Fruit fly (Drosophila melanogaster) whole organism, embryonic: ENCODE results near the gene Cdk1.

Experiments used
- Adf1 ChIP-seq: fragments of 200-800 bp; sonication (Bioruptor generic); IDR thresholded peaks from 2 replicates; pipeline ENCODE4 v1.3.6; 2022; ENCODE audit warnings: missing biosample characterization, missing genetic modification characterization
- Antp ChIP-seq: fragments of 200-800 bp; sonication (Bioruptor generic); optimal IDR thresholded peaks from 3 replicates; lab custom pipeline; 2016; ENCODE audit warnings: missing biosample characterization, missing genetic modification characterization
- BEAF-32 ChIP-seq: fragments of 200-800 bp; sonication (Bioruptor generic); optimal IDR thresholded peaks from 3 replicates; lab custom pipeline; 2017; ENCODE audit warnings: missing biosample characterization, missing genetic modification characterization, mild to moderate bottlenecking, moderate library complexity, missing genetic modification reagents
- CG10462 ChIP-seq: fragments of 200-800 bp; sonication (Bioruptor generic); optimal IDR thresholded peaks from 2 replicates; lab custom pipeline; 2016; ENCODE audit warnings: missing biosample characterization, missing genetic modification characterization
- CG10959 ChIP-seq: fragments of 200-800 bp; sonication (Bioruptor generic); IDR thresholded peaks from 2 replicates; pipeline ENCODE4 v1.3.6; 2022; ENCODE audit warnings: missing biosample characterization, missing genetic modification characterization
- CG12659 ChIP-seq: fragments of 200-800 bp; sonication (Bioruptor generic); optimal IDR thresholded peaks from 3 replicates; lab custom pipeline; 2017; ENCODE audit warnings: mild to moderate bottlenecking, missing biosample characterization, missing genetic modification reagents, missing genetic modification characterization
- CG12769 ChIP-seq: fragments of 200-800 bp; sonication (Bioruptor generic); optimal IDR thresholded peaks from 2 replicates; lab custom pipeline; 2019; ENCODE audit warnings: missing biosample characterization, mild to moderate bottlenecking, missing genetic modification characterization, moderate library complexity
- CG14050 ChIP-seq: fragments of 200-800 bp; sonication (Bioruptor generic); IDR thresholded peaks from 3 replicates; pipeline ENCODE4 v1.3.6; 2022; ENCODE audit warnings: missing biosample characterization, missing genetic modification characterization
- CG1602 ChIP-seq: fragments of 200-800 bp; sonication (Bioruptor generic); optimal IDR thresholded peaks from 3 replicates; lab custom pipeline; 2016; ENCODE audit warnings: missing biosample characterization, missing genetic modification characterization
- CG17186 ChIP-seq: fragments of 200-800 bp; sonication (Bioruptor generic); optimal IDR thresholded peaks from 3 replicates; lab custom pipeline; 2017; ENCODE audit warnings: missing biosample characterization, missing genetic modification reagents, missing genetic modification characterization
- CG17328 ChIP-seq: fragments of 200-800 bp; sonication (Bioruptor generic); IDR thresholded peaks from 2 replicates; pipeline ENCODE4 v1.3.6; 2022; ENCODE audit warnings: missing biosample characterization, missing genetic modification characterization
- CG18764 ChIP-seq: fragments of 200-800 bp; sonication (Bioruptor generic); optimal IDR thresholded peaks from 3 replicates; lab custom pipeline; 2016; ENCODE audit warnings: missing biosample characterization, missing genetic modification characterization
- CG2120 ChIP-seq: fragments of 200-800 bp; sonication (Bioruptor generic); optimal IDR thresholded peaks from 3 replicates; lab custom pipeline; 2016; ENCODE audit warnings: missing biosample characterization, missing genetic modification characterization
- CG3847 ChIP-seq: fragments of 200-800 bp; sonication (Bioruptor generic); IDR thresholded peaks from 2 replicates; pipeline ENCODE4 v1.3.6; 2022; ENCODE audit warnings: missing biosample characterization, missing genetic modification characterization
- CG4328 ChIP-seq: fragments of 200-800 bp; sonication (Bioruptor generic); optimal IDR thresholded peaks from 3 replicates; lab custom pipeline; 2017; ENCODE audit warnings: missing biosample characterization, missing genetic modification reagents, missing genetic modification characterization
- CG4360 ChIP-seq: fragments of 200-800 bp; sonication (Bioruptor generic); IDR thresholded peaks from 2 replicates; pipeline ENCODE4 v1.3.6; 2022; ENCODE audit warnings: missing biosample characterization, missing genetic modification characterization
- CG6175 ChIP-seq: fragments of 200-800 bp; sonication (Bioruptor generic); IDR thresholded peaks from 3 replicates; pipeline ENCODE4 v1.3.6; 2022; ENCODE audit warnings: missing biosample characterization, missing genetic modification characterization
- CG6654 ChIP-seq: fragments of 200-800 bp; sonication (Bioruptor generic); optimal IDR thresholded peaks from 2 replicates; lab custom pipeline; 2017; ENCODE audit warnings: missing biosample characterization, mild to moderate bottlenecking, missing genetic modification characterization
- CG7987 ChIP-seq: fragments of 200-800 bp; sonication (Bioruptor generic); optimal IDR thresholded peaks from 2 replicates; lab custom pipeline; 2018; ENCODE audit warnings: missing biosample characterization, mild to moderate bottlenecking, missing genetic modification characterization, moderate library complexity
- CG8290 ChIP-seq, 3 experiments: fragments of 200-800 bp; sonication (Bioruptor generic); optimal IDR thresholded peaks; 2 replicates each; lab custom pipeline; 2016 to 2019; ENCODE audit warnings: missing biosample characterization in 3 of 3, missing genetic modification characterization in 3 of 3, mild to moderate bottlenecking in 2 of 3, moderate library complexity in 1 of 3
- CG9437 ChIP-seq: fragments of 200-800 bp; sonication (Bioruptor generic); optimal IDR thresholded peaks from 2 replicates; lab custom pipeline; 2018; ENCODE audit warnings: missing biosample characterization, mild to moderate bottlenecking, missing genetic modification characterization
- CG9609 ChIP-seq: fragments of 200-800 bp; sonication (Bioruptor generic); optimal IDR thresholded peaks from 3 replicates; lab custom pipeline; 2016; ENCODE audit warnings: missing biosample characterization, missing genetic modification characterization
- CG9932 ChIP-seq: fragments of 200-800 bp; sonication (Bioruptor generic); IDR thresholded peaks from 2 replicates; pipeline ENCODE4 v1.3.6; 2022; ENCODE audit warnings: missing biosample characterization, missing genetic modification characterization
- Dfd ChIP-seq, 2 experiments: fragments of >200 bp; optimal IDR thresholded peaks; 2 replicates each; lab custom pipeline; 2017; ENCODE audit warnings: missing biosample characterization in 2 of 2, missing genetic modification characterization in 2 of 2
- Dip3 ChIP-seq: fragments of 200-800 bp; sonication (Bioruptor generic); optimal IDR thresholded peaks from 3 replicates; lab custom pipeline; 2016; ENCODE audit warnings: missing biosample characterization, missing genetic modification characterization
- Gug ChIP-seq: fragments of 200-800 bp; sonication (Bioruptor generic); IDR thresholded peaks from 4 replicates; pipeline ENCODE4 v1.3.6; 2022; ENCODE audit warnings: missing biosample characterization, missing genetic modification characterization
- Hmr ChIP-seq: fragments of 200-800 bp; sonication (Bioruptor generic); optimal IDR thresholded peaks from 3 replicates; lab custom pipeline; 2017; ENCODE audit warnings: mild to moderate bottlenecking, missing biosample characterization, missing genetic modification reagents, missing genetic modification characterization
- Hr51 ChIP-seq, 2 experiments: fragments of 200-800 bp; sonication (Bioruptor generic); optimal IDR thresholded peaks; 2 replicates in 1 of 2; 3 replicates in 1 of 2; lab custom pipeline; 2016 to 2018; ENCODE audit warnings: missing biosample characterization in 2 of 2, missing genetic modification characterization in 2 of 2, mild to moderate bottlenecking in 1 of 2, moderate library complexity in 1 of 2
- Nf-YC ChIP-seq: fragments of 200-800 bp; optimal IDR thresholded peaks from 3 replicates; lab custom pipeline; 2019; ENCODE audit warnings: missing biosample characterization, mild to moderate bottlenecking, missing genetic modification characterization, moderate library complexity
- Optix ChIP-seq: fragments of 200-800 bp; sonication (Bioruptor generic); IDR thresholded peaks from 3 replicates; pipeline ENCODE4 v1.3.6; 2022; ENCODE audit warnings: missing biosample characterization, missing genetic modification characterization
- Sox100B ChIP-seq: fragments of 200-800 bp; sonication (Bioruptor generic); optimal IDR thresholded peaks from 3 replicates; lab custom pipeline; 2018; ENCODE audit warnings: missing biosample characterization, mild to moderate bottlenecking, missing genetic modification characterization
- Spps ChIP-seq: fragments of 200-800 bp; sonication (Bioruptor generic); optimal IDR thresholded peaks from 2 replicates; lab custom pipeline; 2018; ENCODE audit warnings: missing biosample characterization, mild to moderate bottlenecking, missing genetic modification characterization
- Trl ChIP-seq, 3 experiments: fragments of >200 bp in 2 of 3; fragments of 200-800 bp in 1 of 3; sonication (Bioruptor generic) in 1 of 3; optimal IDR thresholded peaks; 2 replicates in 1 of 3; 3 replicates in 2 of 3; lab custom pipeline; 2016 to 2017; ENCODE audit warnings: missing biosample characterization in 1 of 3, missing genetic modification characterization in 1 of 3
- cato ChIP-seq: fragments of 200-800 bp; sonication (Bioruptor generic); optimal IDR thresholded peaks from 2 replicates; lab custom pipeline; 2016; ENCODE audit warnings: missing biosample characterization, missing genetic modification characterization, borderline replicate concordance
- danr ChIP-seq: fragments of 200-800 bp; sonication (Bioruptor generic); IDR thresholded peaks from 2 replicates; pipeline ENCODE4 v1.3.6; 2022; ENCODE audit warnings: missing biosample characterization, missing genetic modification characterization
- dmrt11E ChIP-seq: fragments of 200-800 bp; sonication (Bioruptor generic); optimal IDR thresholded peaks from 3 replicates; lab custom pipeline; 2018; ENCODE audit warnings: missing biosample characterization, mild to moderate bottlenecking, missing genetic modification characterization, moderate library complexity
- esg ChIP-seq: fragments of 200-800 bp; sonication (Bioruptor generic); conservative IDR thresholded peaks from 2 replicates; pipeline ENCODE4 v1.3.6; 2022; ENCODE audit warnings: missing biosample characterization, missing genetic modification characterization
- kah ChIP-seq: fragments of 200-800 bp; sonication (Bioruptor generic); optimal IDR thresholded peaks from 2 replicates; lab custom pipeline; 2018; ENCODE audit warnings: missing biosample characterization, mild to moderate bottlenecking, missing genetic modification characterization
- kni ChIP-seq: fragments of 200-800 bp; sonication (Bioruptor generic); optimal IDR thresholded peaks from 3 replicates; lab custom pipeline; 2017; ENCODE audit warnings: mild to moderate bottlenecking, missing biosample characterization, missing genetic modification reagents, missing genetic modification characterization
- mam ChIP-seq: fragments of 200-800 bp; sonication (Bioruptor generic); optimal IDR thresholded peaks from 3 replicates; lab custom pipeline; 2016; ENCODE audit warnings: missing biosample characterization, missing genetic modification characterization
- oc ChIP-seq: fragments of 200-800 bp; sonication (Bioruptor generic); optimal IDR thresholded peaks from 2 replicates; lab custom pipeline; 2018; ENCODE audit warnings: missing biosample characterization, mild to moderate bottlenecking, missing genetic modification characterization, moderate library complexity
- otp ChIP-seq: fragments of 200-800 bp; sonication (Bioruptor generic); IDR thresholded peaks from 3 replicates; pipeline ENCODE4, ENCODE4 v1.3.6; 2022; ENCODE audit warnings: missing biosample characterization, missing genetic modification characterization
- pnt ChIP-seq: fragments of 200-800 bp; sonication (Bioruptor generic); optimal IDR thresholded peaks from 3 replicates; lab custom pipeline; 2016; ENCODE audit warnings: missing biosample characterization, missing genetic modification characterization
- pum ChIP-seq: fragments of 200-800 bp; sonication (Bioruptor generic); optimal IDR thresholded peaks from 2 replicates; lab custom pipeline; 2016; ENCODE audit warnings: missing biosample characterization, missing genetic modification characterization
- sisA ChIP-seq: fragments of 200-800 bp; sonication (Bioruptor generic); IDR thresholded peaks from 2 replicates; pipeline ENCODE4 v1.3.6; 2022; ENCODE audit warnings: missing biosample characterization, missing genetic modification characterization
- ttk ChIP-seq: fragments of 200-800 bp; sonication (Bioruptor generic); IDR thresholded peaks from 2 replicates; pipeline ENCODE4 v2.1.2; 2022; ENCODE audit warnings: missing biosample characterization, missing genetic modification characterization
- unc-4 ChIP-seq: fragments of 200-800 bp; sonication (Bioruptor generic); IDR thresholded peaks from 2 replicates; pipeline ENCODE4 v1.3.6; 2022; ENCODE audit warnings: missing biosample characterization, missing genetic modification characterization; ENCODE audit not compliant: partially characterized antibody
- vvl ChIP-seq: fragments of 200-800 bp; sonication (Bioruptor generic); IDR thresholded peaks from 2 replicates; pipeline ENCODE4 v1.3.6; 2022; ENCODE audit warnings: missing biosample characterization, missing genetic modification characterization
- yki ChIP-seq: fragments of >200 bp; optimal IDR thresholded peaks from 3 replicates; lab custom pipeline; 2018

The Cdk1 gene

DNA sequence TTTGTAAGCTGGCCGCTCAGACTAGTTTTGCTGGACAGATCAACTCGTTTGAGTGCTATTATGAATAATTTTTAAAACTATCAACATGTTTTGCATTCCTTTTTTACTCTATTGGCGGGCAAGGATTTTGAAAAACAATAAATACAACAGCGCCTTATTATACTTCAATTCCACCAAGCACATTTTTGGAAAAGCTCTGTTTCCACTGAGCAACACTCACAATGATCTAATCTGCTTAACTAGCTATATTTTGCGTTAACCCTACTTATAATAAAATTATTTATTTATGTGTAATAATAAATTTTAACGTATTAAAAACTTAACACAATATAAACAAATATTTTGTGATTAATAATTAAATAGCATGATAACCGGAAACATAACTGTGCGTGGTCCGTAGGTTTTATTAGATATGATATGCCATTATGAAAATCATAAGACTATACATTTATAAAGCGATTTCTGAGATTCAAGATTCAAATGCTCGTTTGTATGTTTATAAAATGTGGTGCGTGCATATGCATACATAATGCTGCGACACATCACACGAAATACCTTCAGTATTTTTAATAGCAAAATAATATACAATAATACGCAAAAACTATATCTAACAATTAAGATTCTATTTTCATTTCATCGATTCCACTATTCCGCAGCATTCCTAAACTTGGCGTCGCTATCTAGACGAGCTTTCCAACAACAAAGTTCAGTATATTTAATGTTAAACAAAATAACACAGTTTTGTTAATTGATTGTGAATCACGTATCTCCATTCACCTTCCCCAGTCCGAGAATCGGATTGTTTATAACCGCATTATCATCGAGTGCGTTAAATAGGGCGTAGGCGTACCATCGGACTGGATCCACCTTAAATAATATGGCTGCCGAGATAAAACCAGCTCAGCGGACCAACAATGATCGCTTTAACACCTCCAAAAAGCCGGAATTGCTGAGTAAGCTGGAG is 36.9 kb upstream of the Cdk1 start, which contains the start of the genes pie and Wdfy2:
pie (minus strand) TSS at position 138 of the 964 bp plus-strand sequence.
Wdfy2 (plus strand) TSS at position 649 of the 964 bp plus-strand sequence.
- no peak for TF ChIP-seq CG6175 (GFP tag; lab: Robert Waterston, UW)
- TF ChIP-seq cato = no peak
- TF ChIP-seq Trl (optimal IDR thresholded peaks at IDR 0.05; lab: Kevin White, UChicago) = no peak
- no peak for TF ChIP-seq Trl (GFP tag; optimal IDR thresholded peaks at IDR 0.05; lab: Kevin White, UChicago)
- no peak for TF ChIP-seq Dip3 (GFP tag; lab: Kevin White, UChicago)
- TF ChIP-seq Optix = no peak
- no peak for TF ChIP-seq mam (GFP tag; lab: Kevin White, UChicago)
- TF ChIP-seq CG4328 = no peak
- TF ChIP-seq Spps (tag; lab: Kevin White, UChicago) = no peak
- no peak for TF ChIP-seq CG8290 (GFP tag; optimal IDR thresholded peaks at IDR 0.05; lab: Kevin White, UChicago)
- no peak for TF ChIP-seq CG8290 (tag; optimal IDR thresholded peaks at IDR 0.05; lab: Kevin White, UChicago)
- no peak for TF ChIP-seq CG9437
- TF ChIP-seq Dfd (GFP tag; optimal IDR thresholded peaks at IDR 0.05; lab: Kevin White, UChicago) = peak in 1 of 2 experiments; percentile 66
- TF ChIP-seq Sox100B = no peak
- TF ChIP-seq CG12659 (GFP tag; lab: Kevin White, UChicago) = peak; percentile 36
- TF ChIP-seq Nf-YC (tag; lab: Kevin White, UChicago) = peak; percentile 1
- TF ChIP-seq sisA = no peak; the same call in 1 of the 2 replicates
- no peak for TF ChIP-seq CG9609 (GFP tag; lab: Kevin White, UChicago)
- TF ChIP-seq danr (GFP tag; lab: Robert Waterston, UW) = no peak
- TF ChIP-seq Hr51 (GFP tag; optimal IDR thresholded peaks at IDR 0.05; lab: Kevin White, UChicago) = no peak
- TF ChIP-seq esg = no peak
- no peak for TF ChIP-seq CG3847 (GFP tag; lab: Robert Waterston, UW)
- no peak for TF ChIP-seq otp
- TF ChIP-seq CG17186 (GFP tag; lab: Kevin White, UChicago) = no peak
- peak; percentile 12; the same call in 1 of the 2 replicates for TF ChIP-seq vvl
- TF ChIP-seq BEAF-32 (GFP tag; lab: Kevin White, UChicago) = no peak
- no peak for TF ChIP-seq ttk
- no peak for TF ChIP-seq CG18764 (GFP tag; lab: Kevin White, UChicago)
- TF ChIP-seq CG7987 (GFP tag; lab: Kevin White, UChicago) = no peak
- no peak for TF ChIP-seq CG9932 (GFP tag; lab: Robert Waterston, UW)
- no peak for TF ChIP-seq CG10462 (GFP tag; lab: Kevin White, UChicago)
- no peak for TF ChIP-seq Hmr (GFP tag; lab: Kevin White, UChicago)
- TF ChIP-seq kni (GFP tag; lab: Kevin White, UChicago) = no peak
- TF ChIP-seq yki = no peak
- no peak for TF ChIP-seq CG17328 (GFP tag; lab: Robert Waterston, UW)
- no peak for TF ChIP-seq oc
- no peak for TF ChIP-seq CG6654
- TF ChIP-seq CG1602 (GFP tag; lab: Kevin White, UChicago) = no peak
- no peak for TF ChIP-seq CG10959 (GFP tag; lab: Robert Waterston, UW)
- no peak for TF ChIP-seq pum (GFP tag; lab: Kevin White, UChicago)
- TF ChIP-seq unc-4 = no peak
- TF ChIP-seq pnt (GFP tag; lab: Kevin White, UChicago) = no peak
- peak; percentile 8 for TF ChIP-seq dmrt11E
- no peak for TF ChIP-seq kah (GFP tag; lab: Kevin White, UChicago)
- no peak for TF ChIP-seq CG4360 (GFP tag; lab: Robert Waterston, UW)
- no peak for TF ChIP-seq Adf1 (GFP tag; lab: Robert Waterston, UW)
- TF ChIP-seq CG12769 = no peak
- TF ChIP-seq Antp (GFP tag; lab: Kevin White, UChicago) = no peak
- TF ChIP-seq CG2120 = no peak
- TF ChIP-seq CG14050 (GFP tag; lab: Robert Waterston, UW) = no peak
- TF ChIP-seq Gug (GFP tag; lab: Robert Waterston, UW) = no peak
